Fruit fly (Drosophila melanogaster) whole organism, embryonic: Measurements from ENCODE around the gene CG32052.

Source experiments
- Antp ChIP-seq: fragments of 200-800 bp; sonication (Bioruptor generic); optimal IDR thresholded peaks from 3 replicates; lab custom pipeline; 2016; ENCODE audit warnings: missing biosample characterization, missing genetic modification characterization
- Asciz ChIP-seq: fragments of 200-800 bp; sonication (Bioruptor generic); optimal IDR thresholded peaks from 2 replicates; lab custom pipeline; 2017; ENCODE audit warnings: missing biosample characterization, mild to moderate bottlenecking, missing genetic modification characterization, missing genetic modification reagents
- Bdp1 ChIP-seq: fragments of 200-800 bp; sonication (Bioruptor generic); optimal IDR thresholded peaks from 3 replicates; lab custom pipeline; 2016; ENCODE audit warnings: missing biosample characterization, missing genetic modification characterization
- CG11247 ChIP-seq: fragments of 200-800 bp; sonication (Bioruptor generic); IDR thresholded peaks from 2 replicates; pipeline ENCODE4 v1.3.6; 2022; ENCODE audit warnings: missing biosample characterization, missing genetic modification characterization
- CG13296 ChIP-seq: fragments of 200-800 bp; sonication (Bioruptor generic); optimal IDR thresholded peaks from 3 replicates; lab custom pipeline; 2018; ENCODE audit warnings: missing biosample characterization, mild to moderate bottlenecking, missing genetic modification characterization
- CG17612 ChIP-seq: fragments of 200-800 bp; sonication (Bioruptor generic); IDR thresholded peaks from 2 replicates; pipeline ENCODE4 v1.3.6; 2022; ENCODE audit warnings: missing biosample characterization, missing genetic modification characterization
- CG30431 ChIP-seq: fragments of 200-800 bp; sonication (Bioruptor generic); optimal IDR thresholded peaks from 2 replicates; lab custom pipeline; 2017; ENCODE audit warnings: missing biosample characterization, missing genetic modification characterization
- CG34224 ChIP-seq: fragments of 200-800 bp; sonication (Bioruptor generic); IDR thresholded peaks from 3 replicates; pipeline ENCODE4 v1.3.6; 2022; ENCODE audit warnings: missing biosample characterization, missing genetic modification characterization; ENCODE audit not compliant: partially characterized antibody
- CG3726 ChIP-seq: fragments of 200-800 bp; sonication (Bioruptor generic); IDR thresholded peaks from 3 replicates; pipeline ENCODE4, ENCODE4 v1.3.6; 2022; ENCODE audit warnings: missing biosample characterization, missing genetic modification characterization
- CG43689 ChIP-seq: fragments of 200-800 bp; sonication (Bioruptor generic); IDR thresholded peaks from 2 replicates; pipeline ENCODE4 v1.3.6; 2022; ENCODE audit warnings: missing biosample characterization, missing genetic modification characterization
- CG5180 ChIP-seq: fragments of 200-800 bp; sonication (Bioruptor generic); optimal IDR thresholded peaks from 3 replicates; lab custom pipeline; 2017; ENCODE audit warnings: missing biosample characterization, missing genetic modification characterization, mild to moderate bottlenecking, moderate library complexity, missing genetic modification reagents
- CG6654 ChIP-seq: fragments of 200-800 bp; sonication (Bioruptor generic); optimal IDR thresholded peaks from 2 replicates; lab custom pipeline; 2017; ENCODE audit warnings: missing biosample characterization, mild to moderate bottlenecking, missing genetic modification characterization
- CG6791 ChIP-seq: fragments of 200-800 bp; sonication (Bioruptor generic); IDR thresholded peaks from 3 replicates; pipeline ENCODE4 v1.3.6; 2022; ENCODE audit warnings: missing biosample characterization, missing genetic modification characterization; ENCODE audit not compliant: partially characterized antibody
- CG7372 ChIP-seq: fragments of 200-800 bp; sonication (Bioruptor generic); IDR thresholded peaks from 2 replicates; pipeline ENCODE4 v1.3.6; 2022; ENCODE audit warnings: missing biosample characterization, missing genetic modification characterization
- CTCF ChIP-seq: fragments of 200-800 bp; sonication (Bioruptor generic); optimal IDR thresholded peaks from 2 replicates; lab custom pipeline; 2017; ENCODE audit warnings: missing biosample characterization, mild to moderate bottlenecking, missing genetic modification characterization, moderate library complexity
- D ChIP-seq, 2 experiments: fragments of 200-800 bp in 1 of 2; fragments of >200 bp in 1 of 2; sonication (Bioruptor generic) in 1 of 2; optimal IDR thresholded peaks; 2 replicates in 1 of 2; 3 replicates in 1 of 2; lab custom pipeline; 2017; ENCODE audit warnings: mild to moderate bottlenecking in 1 of 2, missing biosample characterization in 1 of 2, missing genetic modification characterization in 1 of 2, missing genetic modification reagents in 1 of 2
- D19A ChIP-seq: fragments of 200-800 bp; optimal IDR thresholded peaks from 3 replicates; lab custom pipeline; 2019; ENCODE audit warnings: missing biosample characterization, mild to moderate bottlenecking, missing genetic modification characterization, moderate library complexity
- Dbx ChIP-seq: fragments of 200-800 bp; sonication (Bioruptor generic); IDR thresholded peaks from 3 replicates; pipeline ENCODE4 v1.3.6; 2022; ENCODE audit warnings: missing biosample characterization, missing genetic modification characterization
- Dek ChIP-seq: fragments of 200-800 bp; sonication (Bioruptor generic); optimal IDR thresholded peaks from 3 replicates; lab custom pipeline; 2019; ENCODE audit warnings: missing biosample characterization, mild to moderate bottlenecking, missing genetic modification characterization, moderate library complexity
- ERR ChIP-seq: fragments of 200-800 bp; sonication (Bioruptor generic); optimal IDR thresholded peaks from 2 replicates; lab custom pipeline; 2016; ENCODE audit warnings: missing biosample characterization, missing genetic modification characterization
- Fer1 ChIP-seq: fragments of 200-800 bp; sonication (Bioruptor generic); optimal IDR thresholded peaks from 2 replicates; lab custom pipeline; 2017; ENCODE audit warnings: missing biosample characterization, mild to moderate bottlenecking, missing genetic modification characterization
- GATAe ChIP-seq: fragments of 200-800 bp; sonication (Bioruptor generic); conservative IDR thresholded peaks from 2 replicates; pipeline ENCODE4 v1.3.6; 2022; ENCODE audit warnings: missing biosample characterization, missing genetic modification characterization
- HHEX ChIP-seq: fragments of 200-800 bp; sonication (Bioruptor generic); optimal IDR thresholded peaks from 3 replicates; lab custom pipeline; 2017; ENCODE audit warnings: missing biosample characterization, mild to moderate bottlenecking, missing genetic modification characterization, missing genetic modification reagents
- Hmx ChIP-seq: fragments of 200-800 bp; sonication (Bioruptor generic); optimal IDR thresholded peaks from 2 replicates; lab custom pipeline; 2016; ENCODE audit warnings: missing biosample characterization, missing genetic modification characterization
- Hsf ChIP-seq: fragments of 200-800 bp; sonication (Bioruptor generic); optimal IDR thresholded peaks from 3 replicates; lab custom pipeline; 2016; ENCODE audit warnings: missing biosample characterization, missing genetic modification characterization
- NC2α ChIP-seq: fragments of 200-800 bp; sonication (Bioruptor generic); optimal IDR thresholded peaks from 2 replicates; lab custom pipeline; 2016; ENCODE audit warnings: missing biosample characterization, missing genetic modification characterization
- Ptx1 ChIP-seq: fragments of 200-800 bp; sonication (Bioruptor generic); IDR thresholded peaks from 2 replicates; pipeline ENCODE4 v1.3.6; 2022; ENCODE audit warnings: missing biosample characterization, missing genetic modification characterization
- Sry-β ChIP-seq: fragments of 200-800 bp; sonication (Bioruptor generic); optimal IDR thresholded peaks from 2 replicates; lab custom pipeline; 2018; ENCODE audit warnings: missing biosample characterization, mild to moderate bottlenecking, missing genetic modification characterization, moderate library complexity
- Sry-δ ChIP-seq: fragments of 200-800 bp; sonication (Bioruptor generic); optimal IDR thresholded peaks from 2 replicates; lab custom pipeline; 2016; ENCODE audit warnings: missing biosample characterization, missing genetic modification characterization
- ap ChIP-seq: fragments of 200-800 bp; sonication (Bioruptor generic); IDR thresholded peaks from 2 replicates; pipeline ENCODE4 v1.3.6; 2022; ENCODE audit warnings: missing biosample characterization, missing genetic modification characterization
- caup ChIP-seq: fragments of 200-800 bp; sonication (Bioruptor generic); optimal IDR thresholded peaks from 3 replicates; lab custom pipeline; 2017; ENCODE audit warnings: missing biosample characterization, mild to moderate bottlenecking, missing genetic modification characterization, moderate library complexity; ENCODE audit not compliant: severe bottlenecking
- corto ChIP-seq: fragments of 200-800 bp; sonication (Bioruptor generic); optimal IDR thresholded peaks from 2 replicates; lab custom pipeline; 2016; ENCODE audit warnings: missing biosample characterization, mild to moderate bottlenecking, missing genetic modification characterization, moderate library complexity
- exex ChIP-seq: fragments of 200-800 bp; sonication (Bioruptor generic); optimal IDR thresholded peaks from 4 replicates; lab custom pipeline; 2018; ENCODE audit warnings: missing biosample characterization, mild to moderate bottlenecking, missing genetic modification characterization, moderate library complexity
- grau ChIP-seq: fragments of 200-800 bp; optimal IDR thresholded peaks from 3 replicates; lab custom pipeline; 2019; ENCODE audit warnings: missing biosample characterization, mild to moderate bottlenecking, missing genetic modification characterization, moderate library complexity
- her ChIP-seq: fragments of 200-800 bp; sonication (Bioruptor generic); optimal IDR thresholded peaks from 2 replicates; lab custom pipeline; 2016; ENCODE audit warnings: missing biosample characterization, missing genetic modification characterization
- nau ChIP-seq: fragments of 200-800 bp; sonication (Bioruptor generic); optimal IDR thresholded peaks from 3 replicates; lab custom pipeline; 2017; ENCODE audit warnings: missing biosample characterization, mild to moderate bottlenecking, missing genetic modification characterization, missing genetic modification reagents
- nerfin-2 ChIP-seq: fragments of 200-800 bp; sonication (Bioruptor generic); IDR thresholded peaks from 2 replicates; pipeline ENCODE4 v1.3.6; 2022; ENCODE audit warnings: missing biosample characterization, missing genetic modification characterization; ENCODE audit not compliant: partially characterized antibody
- otp ChIP-seq: fragments of 200-800 bp; sonication (Bioruptor generic); IDR thresholded peaks from 3 replicates; pipeline ENCODE4, ENCODE4 v1.3.6; 2022; ENCODE audit warnings: missing biosample characterization, missing genetic modification characterization
- p53 ChIP-seq: fragments of 200-800 bp; sonication (Bioruptor generic); optimal IDR thresholded peaks from 2 replicates; lab custom pipeline; 2016; ENCODE audit warnings: missing biosample characterization, missing genetic modification characterization
- prd ChIP-seq, 3 experiments: fragments of >200 bp in 2 of 3; fragments of 200-800 bp in 1 of 3; sonication (Bioruptor generic) in 1 of 3; optimal IDR thresholded peaks in 2 of 3; IDR thresholded peaks in 1 of 3; 2 replicates in 2 of 3; 3 replicates in 1 of 3; pipeline versions ENCODE4 v1.3.6 to Lab custom; 2017 to 2022; ENCODE audit warnings: missing biosample characterization in 1 of 3, missing genetic modification characterization in 1 of 3
- pros ChIP-seq: fragments of 200-800 bp; sonication (Bioruptor generic); optimal IDR thresholded peaks from 3 replicates; lab custom pipeline; 2019; ENCODE audit warnings: missing biosample characterization, mild to moderate bottlenecking, missing genetic modification characterization, moderate library complexity
- rib ChIP-seq: fragments of 200-800 bp; sonication (Bioruptor generic); IDR thresholded peaks from 2 replicates; pipeline ENCODE4 v1.3.6; 2022; ENCODE audit warnings: missing biosample characterization, missing genetic modification characterization
- sd ChIP-seq: fragments of 200-800 bp; sonication (Bioruptor generic); optimal IDR thresholded peaks from 3 replicates; lab custom pipeline; 2018; ENCODE audit warnings: missing biosample characterization, mild to moderate bottlenecking, missing genetic modification characterization, moderate library complexity
- slbo ChIP-seq: fragments of 200-800 bp; sonication (Bioruptor generic); IDR thresholded peaks from 2 replicates; pipeline ENCODE4 v1.3.6; 2022; ENCODE audit warnings: missing biosample characterization, missing genetic modification characterization
- sr ChIP-seq: fragments of 200-800 bp; sonication (Bioruptor generic); IDR thresholded peaks from 3 replicates; pipeline ENCODE4 v1.3.6; 2022; ENCODE audit warnings: missing biosample characterization, missing genetic modification characterization
- stwl ChIP-seq: fragments of 200-800 bp; sonication (Bioruptor generic); optimal IDR thresholded peaks from 3 replicates; lab custom pipeline; 2018; ENCODE audit warnings: missing biosample characterization, mild to moderate bottlenecking, missing genetic modification characterization, moderate library complexity
- tap ChIP-seq: fragments of 200-800 bp; optimal IDR thresholded peaks from 3 replicates; lab custom pipeline; 2019; ENCODE audit warnings: missing biosample characterization, mild to moderate bottlenecking, missing genetic modification characterization, moderate library complexity
- tna ChIP-seq: fragments of 200-800 bp; sonication (Bioruptor generic); IDR thresholded peaks from 2 replicates; pipeline ENCODE4 v1.3.6; 2022; ENCODE audit warnings: missing biosample characterization, missing genetic modification characterization; ENCODE audit not compliant: partially characterized antibody
- unc-4 ChIP-seq: fragments of 200-800 bp; sonication (Bioruptor generic); IDR thresholded peaks from 2 replicates; pipeline ENCODE4 v1.3.6; 2022; ENCODE audit warnings: missing biosample characterization, missing genetic modification characterization; ENCODE audit not compliant: partially characterized antibody
- vvl ChIP-seq: fragments of 200-800 bp; sonication (Bioruptor generic); IDR thresholded peaks from 2 replicates; pipeline ENCODE4 v1.3.6; 2022; ENCODE audit warnings: missing biosample characterization, missing genetic modification characterization

The CG32052 gene

dm6 chr3L:9838534-9838933 is 51.7 kb downstream of the CG32052 start, which contains the start of gene Cdk8 (continued):
- TF ChIP-seq Hsf (GFP tag; lab: Kevin White, UChicago), result no peak
- peak; percentile 44 for TF ChIP-seq grau (tag; lab: Kevin White, UChicago)
- TF ChIP-seq Dbx (GFP tag; lab: Robert Waterston, UW), result peak; percentile 39; the same call in 1 of the 3 replicates
- TF ChIP-seq Hmx (GFP tag; lab: Kevin White, UChicago), result no peak
- no peak for TF ChIP-seq ap (GFP tag; lab: Robert Waterston, UW)
- no peak for TF ChIP-seq caup (GFP tag; lab: Kevin White, UChicago)
- no peak for TF ChIP-seq pros (GFP tag; lab: Kevin White, UChicago)
- TF ChIP-seq Ptx1 (GFP tag; lab: Robert Waterston, UW), result no peak
- no peak for TF ChIP-seq CG34224
- no peak for TF ChIP-seq CG30431 (GFP tag; lab: Kevin White, UChicago)
- peak; percentile 7 for TF ChIP-seq Fer1 (GFP tag; lab: Kevin White, UChicago)
- no peak for TF ChIP-seq nerfin-2 (GFP tag; lab: Robert Waterston, UW)
- TF ChIP-seq slbo (GFP tag; lab: Robert Waterston, UW), result peak; percentile 77
- no peak for TF ChIP-seq CG6654 (GFP tag; lab: Kevin White, UChicago)
- peak; percentile 87 for TF ChIP-seq sd
- no peak for TF ChIP-seq exex (tag; lab: Kevin White, UChicago)
- peak; percentile 56; the same call in 1 of the 2 replicates for TF ChIP-seq vvl (GFP tag; lab: Robert Waterston, UW)
- TF ChIP-seq stwl (tag; lab: Kevin White, UChicago), result peak; percentile 22
- peak; percentile 24 for TF ChIP-seq Dek (tag; lab: Kevin White, UChicago)
- no peak for TF ChIP-seq HHEX
- TF ChIP-seq tna (GFP tag; lab: Robert Waterston, UW), result no peak
- TF ChIP-seq p53 (GFP tag; lab: Kevin White, UChicago), result no peak
- TF ChIP-seq NC2α (GFP tag; lab: Kevin White, UChicago), result no peak
- no peak for TF ChIP-seq otp
- no peak for TF ChIP-seq Asciz (GFP tag; lab: Kevin White, UChicago)
- TF ChIP-seq CG5180 (GFP tag; lab: Kevin White, UChicago), result no peak
- TF ChIP-seq GATAe (GFP tag; lab: Robert Waterston, UW), result no peak
- TF ChIP-seq Bdp1 (GFP tag; lab: Kevin White, UChicago), result no peak
- no peak for TF ChIP-seq Antp (GFP tag; lab: Kevin White, UChicago)
- no peak for TF ChIP-seq corto (GFP tag; lab: Kevin White, UChicago)
- peak; percentile 40 for TF ChIP-seq CG13296 (GFP tag; lab: Kevin White, UChicago)
- TF ChIP-seq CG6791, result no peak
- TF ChIP-seq ERR (GFP tag; lab: Kevin White, UChicago), result no peak
- TF ChIP-seq D19A (tag; lab: Kevin White, UChicago), result no peak
- TF ChIP-seq CG11247 (GFP tag; lab: Robert Waterston, UW), result no peak
- TF ChIP-seq her, result no peak
- peak; percentile 12 for TF ChIP-seq tap (tag; lab: Kevin White, UChicago)
- TF ChIP-seq Sry-β (GFP tag; lab: Kevin White, UChicago), result peak; percentile 92
- TF ChIP-seq Sry-δ (GFP tag; lab: Kevin White, UChicago), result peak; percentile 39
- TF ChIP-seq unc-4, result no peak
- TF ChIP-seq CG3726 (GFP tag; lab: Robert Waterston, UW), result no peak
- TF ChIP-seq D (optimal IDR thresholded peaks at IDR 0.05; lab: Kevin White, UChicago), result no peak
- no peak for TF ChIP-seq D (GFP tag; optimal IDR thresholded peaks at IDR 0.05; lab: Kevin White, UChicago)
- TF ChIP-seq CTCF (GFP tag; lab: Kevin White, UChicago), result no peak
- 0 out of 2 replicates have a peak, but pooled peaks have one; percentile 27 for TF ChIP-seq rib
- no peak for TF ChIP-seq CG43689
- TF ChIP-seq CG7372, result no peak
- no peak for TF ChIP-seq CG17612 (GFP tag; lab: Robert Waterston, UW)
- no peak for TF ChIP-seq sr
- TF ChIP-seq prd (optimal IDR thresholded peaks at IDR 0.05; lab: Kevin White, UChicago), result no peak
- TF ChIP-seq prd (GFP tag; IDR thresholded peaks at IDR 0.05; lab: Robert Waterston, UW), result peak; percentile 40; the same call in 1 of the 3 replicates
- no peak for TF ChIP-seq nau (GFP tag; lab: Kevin White, UChicago)
